Worm (Caenorhabditis elegans): ENCODE results near the gene F16H6.10.
"Not testable (repeated sequence)": the region's sequence is repeated elsewhere in the genome, so short reads cannot be mapped to it uniquely, and the experiment has no call there.

Gene F16H6.10

DNA sequence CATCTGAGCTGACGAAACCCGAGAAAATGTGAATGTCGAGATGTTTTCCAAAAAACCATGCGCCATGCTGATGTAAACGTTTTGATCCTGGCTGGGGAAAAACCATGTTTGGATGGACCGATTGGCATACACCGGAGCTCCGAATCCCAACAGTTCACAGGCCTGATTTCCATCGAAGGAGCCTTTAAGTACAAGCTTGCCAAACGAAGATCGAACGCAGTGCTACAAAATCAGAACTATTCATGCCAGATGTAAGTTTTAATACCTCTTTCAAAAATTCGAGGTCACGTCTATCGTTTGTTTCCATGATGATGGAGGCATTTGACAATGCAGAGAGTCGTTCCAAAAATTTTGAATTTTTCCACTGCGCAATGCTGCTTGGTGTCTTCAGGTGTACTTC is 11.6 kb upstream of the F16H6.10 start:
- no peak for TF ChIP-seq dao-5 (tag; optimal IDR thresholded peaks at IDR 0.05)
- no peak for TF ChIP-seq W03F9.2 (tag; optimal IDR thresholded peaks at IDR 0.05)
- TF ChIP-seq him-1 (tag; optimal IDR thresholded peaks at IDR 0.05), result no peak

DNA sequence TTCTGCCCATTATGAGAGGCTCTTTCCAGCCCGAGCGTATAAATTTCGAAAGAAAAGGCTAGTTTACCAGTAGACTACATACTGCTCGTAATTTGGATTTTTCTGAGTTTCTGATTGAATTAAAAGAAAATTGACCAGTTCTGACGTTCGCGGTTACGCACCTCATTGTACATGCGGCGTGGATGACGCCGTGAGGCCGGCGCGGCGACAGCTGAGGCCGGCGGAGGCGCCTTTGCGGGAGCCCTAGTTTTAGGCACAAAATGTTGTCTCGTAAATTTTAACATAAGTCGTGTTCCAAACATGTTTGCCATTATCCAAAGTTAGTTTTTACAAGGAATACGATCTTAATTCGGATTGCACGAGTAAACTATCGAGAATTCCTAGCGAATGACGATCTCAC is 7.5 kb downstream of the F16H6.10 start, which contains the start of gene F16H6.9:
Gene F16H6.9, plus strand, starts transcription at position 301 of the 400 bp plus-strand sequence.
- TF ChIP-seq W03F9.2, dao-5, him-1 (tag; optimal IDR thresholded peaks at IDR 0.05): not testable (repeated sequence)

DNA sequence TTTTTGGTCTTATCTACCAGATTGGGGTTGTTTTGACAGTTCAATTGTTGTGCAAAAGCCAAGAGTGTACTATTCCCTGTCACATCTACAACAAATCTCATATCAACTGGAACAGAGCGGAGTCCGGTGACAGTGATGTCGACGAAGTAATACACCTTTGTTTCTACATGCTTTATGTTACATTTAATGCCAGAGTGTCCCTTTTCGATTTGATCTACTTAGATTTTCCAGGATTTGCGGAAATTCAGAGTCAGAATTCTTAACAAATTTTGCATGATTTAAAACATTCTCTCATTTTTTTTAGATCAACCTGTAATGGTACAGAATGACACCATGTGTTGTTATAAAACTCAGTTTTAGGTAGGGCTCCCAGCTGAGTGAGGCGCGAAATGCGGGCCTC is 8.1 kb downstream of the F16H6.10 start, which contains the start of gene F16H6.8:
Gene F16H6.8, minus strand, starts transcription at position 101 of the 400 bp plus-strand sequence.
- not testable (repeated sequence) for TF ChIP-seq W03F9.2, him-1, dao-5 (tag; optimal IDR thresholded peaks at IDR 0.05)

DNA sequence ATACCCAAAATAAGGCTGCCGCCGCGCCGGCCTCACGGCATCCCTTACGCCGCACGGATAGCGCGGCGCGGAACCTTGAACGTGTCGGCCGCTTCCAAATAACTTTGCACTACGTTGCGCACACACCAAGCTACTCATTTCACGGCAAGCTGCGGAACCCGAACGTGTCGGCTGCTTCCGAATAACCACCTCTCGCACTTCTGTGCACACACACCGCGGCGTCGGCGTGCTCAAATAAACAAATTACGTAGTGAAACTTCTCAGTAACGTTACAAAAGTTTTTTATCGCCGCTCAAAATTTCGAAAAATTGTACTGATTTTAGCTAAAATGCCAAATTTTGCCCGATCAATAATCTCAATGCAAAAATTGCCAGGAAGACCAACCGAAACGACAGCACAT is 11.4 kb downstream of the F16H6.10 start:
- TF ChIP-seq him-1 (tag; optimal IDR thresholded peaks at IDR 0.05) (no peak), W03F9.2 (tag; optimal IDR thresholded peaks at IDR 0.05) (no peak)

DNA sequence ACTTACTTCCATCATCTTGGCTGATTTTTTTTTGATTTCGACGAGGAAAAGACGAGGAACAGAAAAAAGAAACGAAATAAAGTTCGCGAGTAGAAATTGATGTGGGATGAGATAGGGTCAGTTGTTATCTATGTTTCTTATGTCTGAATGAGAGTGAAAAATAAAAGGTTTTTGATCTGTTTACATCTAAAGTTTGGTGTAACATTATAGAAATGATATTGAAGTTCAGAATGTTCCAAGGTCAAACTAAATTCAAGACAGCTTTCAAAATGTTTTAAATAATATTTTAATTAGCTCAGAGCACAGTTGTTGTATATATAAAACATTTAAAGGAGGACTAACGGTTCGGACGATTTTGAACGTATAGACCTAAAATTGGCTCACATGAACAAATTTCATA is 15.2 kb downstream of the F16H6.10 start, which contains the start of gene F16H6.7:
Gene F16H6.7, minus strand, starts transcription at position 101 of the 400 bp plus-strand sequence.
- TF ChIP-seq dao-5 (tag; optimal IDR thresholded peaks at IDR 0.05) (no peak), W03F9.2 (tag; optimal IDR thresholded peaks at IDR 0.05) (no peak), him-1 (tag; optimal IDR thresholded peaks at IDR 0.05) (no peak)

DNA sequence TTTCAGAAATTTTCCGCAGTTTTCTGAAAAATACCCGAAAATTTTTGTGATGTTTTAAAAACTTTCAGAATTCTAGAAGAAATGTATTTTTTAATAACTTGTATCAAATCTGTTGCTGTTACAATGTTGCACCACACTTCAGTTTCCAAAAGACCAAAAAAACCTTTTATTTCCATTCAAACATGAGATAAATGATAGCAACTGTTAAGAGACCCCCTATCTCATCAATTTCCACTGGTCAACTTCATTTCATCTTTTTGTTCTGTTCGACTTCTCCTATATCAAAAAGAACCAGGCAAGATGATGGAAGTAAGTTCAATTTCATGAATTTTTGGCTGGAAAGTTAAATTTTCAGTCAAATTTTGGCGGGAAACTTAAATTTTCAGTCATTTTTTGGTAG is 25.8 kb downstream of the F16H6.10 start, which contains the start of gene F16H6.4:
Gene F16H6.4, plus strand, starts transcription at position 301 of the 400 bp plus-strand sequence.
- TF ChIP-seq him-1 (tag; optimal IDR thresholded peaks at IDR 0.05) (no peak), dao-5 (tag; optimal IDR thresholded peaks at IDR 0.05) (no peak), W03F9.2 (tag; optimal IDR thresholded peaks at IDR 0.05) (no peak)

DNA sequence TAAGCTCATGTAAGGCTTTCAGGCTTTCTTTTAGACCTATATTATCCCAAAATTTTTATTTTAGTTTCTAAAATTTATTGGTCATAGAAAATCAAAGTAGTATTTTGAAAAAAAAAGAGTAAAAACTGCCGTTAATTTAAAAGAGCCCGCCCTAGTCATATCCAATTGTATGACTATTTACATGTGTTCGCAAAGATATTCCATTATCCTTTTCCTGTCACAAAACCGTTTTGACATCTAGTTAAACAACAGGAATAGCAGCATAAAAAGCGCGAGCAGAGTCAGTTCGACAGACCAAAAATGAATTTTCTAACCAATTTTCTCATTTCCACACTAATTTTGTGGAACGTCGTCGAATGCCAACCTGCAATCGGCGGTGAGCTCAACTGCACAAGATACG is 29.2 kb downstream of the F16H6.10 start, which contains the start of gene F16H6.3:
Gene F16H6.3, plus strand, starts transcription at position 301 of the 400 bp plus-strand sequence.
- no peak for TF ChIP-seq W03F9.2 (tag; optimal IDR thresholded peaks at IDR 0.05)
- TF ChIP-seq dao-5 (tag; optimal IDR thresholded peaks at IDR 0.05), result no peak

DNA sequence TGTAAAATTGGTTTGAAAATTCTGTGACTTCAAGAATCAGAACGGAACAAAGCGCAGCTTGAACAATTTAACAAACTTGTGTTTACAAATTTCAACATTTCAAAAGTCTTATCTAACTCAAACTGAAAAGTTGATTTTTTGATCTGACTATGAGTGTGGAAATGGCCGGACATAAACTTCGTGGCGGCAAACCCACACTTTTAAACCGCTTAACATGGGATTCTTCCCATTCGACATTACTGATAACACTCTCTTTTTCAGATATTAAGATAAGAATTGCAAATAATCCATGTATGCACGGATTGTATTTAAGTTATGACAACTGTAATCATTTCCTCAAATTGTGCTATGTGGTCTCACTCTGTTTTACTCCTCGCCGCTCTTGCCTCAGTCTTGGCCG is 33.1 kb downstream of the F16H6.10 start, which contains the start of gene clec-42:
Gene clec-42, plus strand, starts transcription at position 285 of the 400 bp plus-strand sequence.
- TF ChIP-seq W03F9.2 (tag; optimal IDR thresholded peaks at IDR 0.05) (no peak), dao-5 (tag; optimal IDR thresholded peaks at IDR 0.05) (no peak), him-1 (tag; optimal IDR thresholded peaks at IDR 0.05) (no peak)

DNA sequence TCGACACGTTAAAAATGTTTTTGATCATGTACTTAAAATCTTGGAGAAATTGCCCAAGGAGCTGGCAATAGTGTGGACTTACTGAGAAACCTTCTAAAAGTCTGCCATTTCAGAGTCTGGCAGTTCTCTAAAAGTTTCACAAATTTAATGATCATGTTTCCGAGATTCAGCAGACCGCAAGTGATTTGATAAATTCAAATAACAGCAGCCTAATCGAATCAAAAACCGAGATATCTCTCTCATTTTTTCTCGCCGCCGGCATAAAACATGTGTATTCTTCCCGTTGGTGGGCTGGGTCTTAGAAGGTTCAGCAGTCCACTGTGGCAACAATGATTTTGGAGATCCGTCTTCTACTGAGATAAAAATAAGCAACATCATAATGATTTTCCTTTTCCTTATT is 35.1 kb downstream of the F16H6.10 start, which contains the start of gene clec-246:
Gene clec-246, plus strand, starts transcription at position 301 of the 400 bp plus-strand sequence.
- no peak for TF ChIP-seq him-1 (tag; optimal IDR thresholded peaks at IDR 0.05)
- no peak for TF ChIP-seq dao-5 (tag; optimal IDR thresholded peaks at IDR 0.05)
- TF ChIP-seq W03F9.2 (tag; optimal IDR thresholded peaks at IDR 0.05), result no peak

DNA sequence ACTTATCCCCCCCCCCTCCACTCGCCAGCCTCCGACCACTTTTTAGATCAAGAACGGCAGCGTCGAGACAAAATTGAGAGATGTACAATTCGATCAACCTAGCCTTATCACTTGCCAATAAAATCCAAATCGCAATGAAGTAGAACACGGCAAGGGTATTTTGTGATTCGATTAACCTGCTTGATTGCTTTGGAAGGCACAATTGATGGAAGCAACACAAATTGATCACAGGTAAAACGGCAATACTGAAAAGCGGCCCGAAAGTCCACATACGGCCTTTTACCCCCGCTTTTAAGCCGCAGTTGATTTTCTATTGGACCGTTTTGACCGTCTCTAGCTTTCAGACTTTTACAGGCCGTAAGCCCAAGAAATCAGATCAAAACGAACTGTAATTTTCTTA is 35.9 kb downstream of the F16H6.10 start, which contains the start of gene clec-245:
Gene clec-245, minus strand, starts transcription at position 101 of the 400 bp plus-strand sequence.
- no peak for TF ChIP-seq dao-5 (tag; optimal IDR thresholded peaks at IDR 0.05)
- no peak for TF ChIP-seq W03F9.2 (tag; optimal IDR thresholded peaks at IDR 0.05)
- TF ChIP-seq him-1 (tag; optimal IDR thresholded peaks at IDR 0.05), result no peak

DNA sequence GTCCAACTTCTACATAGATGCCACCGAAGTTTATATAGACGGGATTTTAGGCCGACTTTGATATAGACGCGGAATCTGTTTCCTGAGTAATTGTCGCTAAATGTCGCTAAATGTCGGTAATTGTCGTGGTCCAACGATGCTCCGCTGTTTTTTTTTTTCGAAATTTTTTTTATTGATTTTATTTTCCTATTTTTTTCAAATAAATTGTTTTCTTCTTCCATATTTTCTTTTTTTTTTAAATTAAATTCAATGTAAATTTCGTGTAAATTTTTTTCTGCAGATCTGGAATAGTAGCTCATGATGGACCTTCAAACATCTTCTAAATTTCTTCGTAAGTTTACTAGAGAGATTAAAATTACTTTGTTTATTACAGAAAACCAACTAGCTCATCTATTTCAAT is 39.3 kb downstream of the F16H6.10 start, which contains the start of gene C31G12.3:
Gene C31G12.3, plus strand, starts transcription at position 301 of the 400 bp plus-strand sequence.
- no peak for TF ChIP-seq W03F9.2 (tag; optimal IDR thresholded peaks at IDR 0.05)
- TF ChIP-seq him-1 (tag; optimal IDR thresholded peaks at IDR 0.05), result no peak
- no peak for TF ChIP-seq dao-5 (tag; optimal IDR thresholded peaks at IDR 0.05)

DNA sequence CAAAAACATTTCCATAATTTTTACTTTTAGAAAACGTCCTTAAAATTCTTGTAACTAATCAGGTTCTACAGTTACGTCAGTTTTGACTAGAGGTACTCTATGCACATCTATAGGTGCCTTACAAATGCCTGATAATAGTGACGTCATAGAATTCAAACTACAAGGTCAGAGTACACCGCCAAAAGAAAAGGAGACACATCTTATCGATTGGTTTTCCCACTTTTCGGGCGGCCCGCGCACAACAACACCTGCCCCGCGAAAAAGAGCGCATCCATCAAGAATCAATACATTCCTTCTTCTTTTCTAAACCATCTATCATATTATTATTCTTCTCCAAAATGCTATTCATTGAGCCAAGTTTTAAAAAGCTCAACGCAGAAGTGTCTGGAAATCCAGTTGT is 44.6 kb downstream of the F16H6.10 start, which contains the start of gene C31G12.1:
Gene C31G12.1, plus strand, starts transcription at position 301 of the 400 bp plus-strand sequence.
- TF ChIP-seq him-1 (tag; optimal IDR thresholded peaks at IDR 0.05) (no peak), dao-5 (tag; optimal IDR thresholded peaks at IDR 0.05) (no peak), W03F9.2 (tag; optimal IDR thresholded peaks at IDR 0.05) (no peak)

DNA sequence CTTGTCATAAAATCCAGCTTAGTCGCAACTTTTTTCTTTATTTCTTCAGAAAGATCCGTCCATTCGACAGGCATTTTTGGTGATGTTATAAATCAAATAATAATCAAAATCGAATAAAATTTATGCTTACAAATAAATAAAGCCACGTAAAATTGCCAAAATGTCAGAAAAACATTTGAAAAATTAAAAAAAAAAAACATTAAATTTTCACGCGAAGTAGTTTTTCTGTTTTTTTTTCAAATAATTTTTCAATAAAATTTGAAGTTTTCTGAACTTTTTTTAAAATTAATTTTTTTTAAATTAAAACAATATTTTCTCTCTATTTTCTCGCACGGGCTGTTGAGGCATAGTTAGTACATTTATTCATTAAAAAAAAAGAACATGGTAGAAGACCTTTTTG is 45.6 kb downstream of the F16H6.10 start, which contains the start of gene C31G12.4:
Gene C31G12.4, minus strand, starts transcription at position 101 of the 400 bp plus-strand sequence.
- TF ChIP-seq dao-5 (tag; optimal IDR thresholded peaks at IDR 0.05) (no peak), W03F9.2 (tag; optimal IDR thresholded peaks at IDR 0.05) (no peak), him-1 (tag; optimal IDR thresholded peaks at IDR 0.05) (no peak)
